Worm (Caenorhabditis elegans): ENCODE data around the gene cutl-21.

Gene cutl-21

ce11 chrX:992650-993403 is 11.3 kb upstream of the cutl-21 start (continued):
- TF ChIP-seq rnt-1 (tag; optimal IDR thresholded peaks at IDR 0.05) (peak; percentile 30), ceh-6 (GFP tag; optimal IDR thresholded peaks at IDR 0.05) (no peak), ama-1 (optimal IDR thresholded peaks at IDR 0.05) (no peak), syd-9 (tag; optimal IDR thresholded peaks at IDR 0.05) (peak; percentile 38), dve-1 (tag; optimal IDR thresholded peaks at IDR 0.05) (no peak), pax-1 (tag; optimal IDR thresholded peaks at IDR 0.05) (no peak), ttx-3 (tag; optimal IDR thresholded peaks at IDR 0.05) (no peak), C38D4.7 (GFP tag; optimal IDR thresholded peaks at IDR 0.05) (no peak), ceh-14 (tag; optimal IDR thresholded peaks at IDR 0.05) (peak; percentile 76), ceh-18 (tag; optimal IDR thresholded peaks at IDR 0.05) (peak; percentile 90), ceh-2 (tag; optimal IDR thresholded peaks at IDR 0.05) (no peak), ceh-31 (tag; optimal IDR thresholded peaks at IDR 0.05) (peak; percentile 88), mec-3 (tag; optimal IDR thresholded peaks at IDR 0.05; ENCODE audit: borderline replicate concordance) (peak; percentile 57), unc-3 (GFP tag; conservative IDR thresholded peaks at IDR 0.05) (no peak), unc-3 (tag; optimal IDR thresholded peaks at IDR 0.05) (peak; percentile 44), ceh-34 (tag; optimal IDR thresholded peaks at IDR 0.05) (peak; percentile 82), pros-1 (tag; optimal IDR thresholded peaks at IDR 0.05) (peak; percentile 81), dmd-4 (tag; optimal IDR thresholded peaks at IDR 0.05; ENCODE audit: borderline replicate concordance) (peak; percentile 44), ref-2 (tag; optimal IDR thresholded peaks at IDR 0.05) (peak; percentile 77), ceh-24 (tag; optimal IDR thresholded peaks at IDR 0.05) (no peak), hlh-6 (tag; optimal IDR thresholded peaks at IDR 0.05) (no peak), K02D7.2 (tag; optimal IDR thresholded peaks at IDR 0.05) (no peak), pqm-1 (tag; optimal IDR thresholded peaks at IDR 0.05) (no peak), unc-86 (tag; optimal IDR thresholded peaks at IDR 0.05) (peak; percentile 31), ceh-19 (GFP tag; optimal IDR thresholded peaks at IDR 0.05) (peak; percentile 50), pag-3 (tag; optimal IDR thresholded peaks at IDR 0.05; ENCODE audit: borderline replicate concordance) (no peak), Y22D7AL.16 (tag; optimal IDR thresholded peaks at IDR 0.05) (no peak), ceh-9 (tag; optimal IDR thresholded peaks at IDR 0.05) (no peak), sdc-2 (tag; optimal IDR thresholded peaks at IDR 0.05) (peak; percentile 71), madf-2 (tag; optimal IDR thresholded peaks at IDR 0.05) (peak; percentile 33), ztf-16 (tag; optimal IDR thresholded peaks at IDR 0.05) (no peak), gmeb-2 (tag; optimal IDR thresholded peaks at IDR 0.05) (no peak), ceh-22 (tag; optimal IDR thresholded peaks at IDR 0.05) (no peak), hlh-8 (tag; optimal IDR thresholded peaks at IDR 0.05) (peak; percentile 31), F13H6.1 (tag; optimal IDR thresholded peaks at IDR 0.05) (peak; percentile 60), ahr-1 (tag; optimal IDR thresholded peaks at IDR 0.05) (no peak), unc-55 (GFP tag; optimal IDR thresholded peaks at IDR 0.05) (no peak), npax-4 (tag; optimal IDR thresholded peaks at IDR 0.05) (no peak), T23F11.4 (GFP tag; optimal IDR thresholded peaks at IDR 0.05) (peak; percentile 8), ceh-45 (GFP tag; IDR thresholded peaks at IDR 0.05) (no peak), hlh-13 (GFP tag; optimal IDR thresholded peaks at IDR 0.05) (no peak), ceh-48 (tag; optimal IDR thresholded peaks at IDR 0.05) (peak; percentile 26), elt-2 (tag; optimal IDR thresholded peaks at IDR 0.05) (no peak), unc-42 (tag; optimal IDR thresholded peaks at IDR 0.05) (peak; percentile 73)

- TF ChIP-seq ceh-9 (tag; optimal IDR thresholded peaks at IDR 0.05) (no peak), sox-4 (tag; optimal IDR thresholded peaks at IDR 0.05) (no peak), ceh-45 (GFP tag; IDR thresholded peaks at IDR 0.05) (no peak), sox-2 (GFP tag; IDR thresholded peaks at IDR 0.05) (no peak), pros-1 (tag; optimal IDR thresholded peaks at IDR 0.05) (no peak), mec-3 (tag; optimal IDR thresholded peaks at IDR 0.05; ENCODE audit: borderline replicate concordance) (no peak)
Observed at ce11 chrX:994678-995077, 9.5 kb upstream of the cutl-21 start.
